Worm (Caenorhabditis elegans) whole organism, early embryonic: ENCODE results near the gene mfn-1.

ENCODE experiments used
- F13C5.2 ChIP-seq: sonication (generic microtip); optimal IDR thresholded peaks from 2 replicates; lab custom pipeline; 2017; ENCODE audit warnings: mild to moderate bottlenecking, missing genetic modification characterization, inconsistent platforms, missing compliant biosample characterization
- ama-1 ChIP-seq: fragments of 150-350 bp; optimal IDR thresholded peaks from 2 replicates; lab custom pipeline; 2014
- flt-1 ChIP-seq: fragments of 200-800 bp; sonication (Bioruptor generic); IDR thresholded peaks from 2 replicates; pipeline ENCODE4 v1.3.6; 2022; ENCODE audit warnings: missing genetic modification characterization, missing compliant biosample characterization
- hmbx-1 ChIP-seq: sonication (generic microtip); optimal IDR thresholded peaks from 2 replicates; lab custom pipeline; 2016; ENCODE audit warnings: mild to moderate bottlenecking, missing genetic modification characterization, missing compliant biosample characterization
- hmg-4 ChIP-seq: fragments of 200-800 bp; sonication (Bioruptor generic); optimal IDR thresholded peaks from 2 replicates; lab custom pipeline; 2018; ENCODE audit warnings: mild to moderate bottlenecking, missing genetic modification characterization, missing compliant biosample characterization
- hnd-1 ChIP-seq: sonication (generic microtip); optimal IDR thresholded peaks from 2 replicates; lab custom pipeline; 2016; ENCODE audit warnings: missing genetic modification characterization, missing compliant biosample characterization
- pes-1 ChIP-seq: fragments of 200-800 bp; sonication (Bioruptor generic); IDR thresholded peaks from 2 replicates; pipeline ENCODE4 v1.3.6; 2022; ENCODE audit warnings: missing genetic modification reagents, missing genetic modification characterization, missing compliant biosample characterization
- scrt-1 ChIP-seq: fragments of 200-800 bp; sonication (Bioruptor generic); IDR thresholded peaks from 2 replicates; pipeline ENCODE4 v1.3.6; 2022; ENCODE audit warnings: missing genetic modification characterization, missing compliant biosample characterization

- TF ChIP-seq hmbx-1 (no peak), ama-1 (lab: Kevin White, UChicago) (no peak), pes-1 (GFP tag; lab: Robert Waterston, UW) (no peak), scrt-1 (GFP tag; lab: Robert Waterston, UW) (no peak), flt-1 (GFP tag; lab: Robert Waterston, UW) (no peak), hmg-4 (GFP tag; lab: Kevin White, UChicago) (no peak), F13C5.2 (tag; lab: Kevin White, UChicago) (no peak), hnd-1 (tag; lab: Kevin White, UChicago) (no peak)
Measured at ce11 chrII:11486698-11487234, 14.9 kb upstream of the mfn-1 start, which contains the start of gene ttr-18.
